Fruit fly (Drosophila melanogaster) whole organism, embryonic: ENCODE results near the gene CG1965.

ENCODE experiments used
- BEAF-32 ChIP-seq: fragments of 200-800 bp; sonication (Bioruptor generic); optimal IDR thresholded peaks from 3 replicates; lab custom pipeline; 2017; ENCODE audit warnings: missing biosample characterization, missing genetic modification characterization, mild to moderate bottlenecking, moderate library complexity, missing genetic modification reagents
- CG10267 ChIP-seq: fragments of 200-800 bp; sonication (Bioruptor generic); optimal IDR thresholded peaks from 2 replicates; lab custom pipeline; 2018; ENCODE audit warnings: missing biosample characterization, mild to moderate bottlenecking, missing genetic modification characterization, moderate library complexity
- CG10979 ChIP-seq: fragments of 200-800 bp; sonication (Bioruptor generic); optimal IDR thresholded peaks from 2 replicates; lab custom pipeline; 2018; ENCODE audit warnings: missing biosample characterization, mild to moderate bottlenecking, missing genetic modification characterization, moderate library complexity
- CG11093 ChIP-seq: fragments of 200-800 bp; sonication (Bioruptor generic); IDR thresholded peaks from 3 replicates; pipeline ENCODE4 v1.3.6; 2022; ENCODE audit warnings: missing biosample characterization, missing genetic modification characterization
- CG11696 ChIP-seq: fragments of 200-800 bp; sonication (Bioruptor generic); IDR thresholded peaks from 2 replicates; pipeline ENCODE4 v1.3.6; 2022; ENCODE audit warnings: missing biosample characterization, missing genetic modification characterization
- CG11723 ChIP-seq: fragments of 200-800 bp; sonication (Bioruptor generic); optimal IDR thresholded peaks from 2 replicates; lab custom pipeline; 2017; ENCODE audit warnings: missing biosample characterization, mild to moderate bottlenecking, missing genetic modification characterization
- CG12219 ChIP-seq: fragments of 200-800 bp; sonication (Bioruptor generic); optimal IDR thresholded peaks from 3 replicates; lab custom pipeline; 2018; ENCODE audit warnings: missing biosample characterization, mild to moderate bottlenecking, missing genetic modification characterization
- CG12942 ChIP-seq: fragments of 200-800 bp; sonication (Bioruptor generic); optimal IDR thresholded peaks from 3 replicates; lab custom pipeline; 2016; ENCODE audit warnings: missing biosample characterization, missing genetic modification characterization
- CG14050 ChIP-seq: fragments of 200-800 bp; sonication (Bioruptor generic); IDR thresholded peaks from 3 replicates; pipeline ENCODE4 v1.3.6; 2022; ENCODE audit warnings: missing biosample characterization, missing genetic modification characterization
- CG17186 ChIP-seq: fragments of 200-800 bp; sonication (Bioruptor generic); optimal IDR thresholded peaks from 3 replicates; lab custom pipeline; 2017; ENCODE audit warnings: missing biosample characterization, missing genetic modification reagents, missing genetic modification characterization
- CG17612 ChIP-seq: fragments of 200-800 bp; sonication (Bioruptor generic); IDR thresholded peaks from 2 replicates; pipeline ENCODE4 v1.3.6; 2022; ENCODE audit warnings: missing biosample characterization, missing genetic modification characterization
- CG17829 ChIP-seq: fragments of 200-800 bp; optimal IDR thresholded peaks from 2 replicates; lab custom pipeline; 2019; ENCODE audit warnings: missing biosample characterization, mild to moderate bottlenecking, missing genetic modification characterization, moderate library complexity
- CG17912 ChIP-seq: fragments of 200-800 bp; sonication (Bioruptor generic); optimal IDR thresholded peaks from 2 replicates; lab custom pipeline; 2018; ENCODE audit warnings: missing biosample characterization, mild to moderate bottlenecking, missing genetic modification characterization
- CG2712 ChIP-seq: fragments of 200-800 bp; optimal IDR thresholded peaks from 3 replicates; lab custom pipeline; 2019; ENCODE audit warnings: missing biosample characterization, mild to moderate bottlenecking, missing genetic modification characterization, moderate library complexity
- CG3995 ChIP-seq: fragments of 200-800 bp; sonication (Bioruptor generic); optimal IDR thresholded peaks from 3 replicates; lab custom pipeline; 2016; ENCODE audit warnings: missing biosample characterization, missing genetic modification characterization
- CG7357 ChIP-seq: fragments of 200-800 bp; sonication (Bioruptor generic); IDR thresholded peaks from 3 replicates; pipeline ENCODE4 v1.3.6; 2022; ENCODE audit warnings: missing biosample characterization, missing genetic modification characterization
- CG7928 ChIP-seq: fragments of 200-800 bp; sonication (Bioruptor generic); optimal IDR thresholded peaks from 2 replicates; lab custom pipeline; 2017; ENCODE audit warnings: missing biosample characterization, mild to moderate bottlenecking, missing genetic modification characterization
- CG8281 ChIP-seq: fragments of 200-800 bp; sonication (Bioruptor generic); optimal IDR thresholded peaks from 2 replicates; lab custom pipeline; 2018; ENCODE audit warnings: missing biosample characterization, mild to moderate bottlenecking, missing genetic modification characterization, moderate library complexity
- CG8924 ChIP-seq: fragments of 200-800 bp; optimal IDR thresholded peaks from 3 replicates; lab custom pipeline; 2019; ENCODE audit warnings: missing biosample characterization, mild to moderate bottlenecking, missing genetic modification characterization, moderate library complexity
- CG9797 ChIP-seq: fragments of 200-800 bp; sonication (Bioruptor generic); optimal IDR thresholded peaks from 3 replicates; lab custom pipeline; 2018; ENCODE audit warnings: missing biosample characterization, mild to moderate bottlenecking, missing genetic modification characterization
- CkIIα-i1 ChIP-seq: fragments of 200-800 bp; sonication (Bioruptor generic); IDR thresholded peaks from 2 replicates; pipeline ENCODE4 v1.3.6; 2022; ENCODE audit warnings: missing biosample characterization, missing genetic modification characterization
- Dp ChIP-seq: fragments of 200-800 bp; sonication (Bioruptor generic); optimal IDR thresholded peaks from 2 replicates; lab custom pipeline; 2018; ENCODE audit warnings: missing biosample characterization, mild to moderate bottlenecking, missing genetic modification characterization, moderate library complexity
- E2f1 ChIP-seq: fragments of 200-800 bp; sonication (Bioruptor generic); IDR thresholded peaks from 2 replicates; pipeline ENCODE4 v1.3.6; 2022; ENCODE audit warnings: missing biosample characterization, missing genetic modification characterization
- HmgZ ChIP-seq: fragments of 200-800 bp; sonication (Bioruptor generic); optimal IDR thresholded peaks from 2 replicates; lab custom pipeline; 2018; ENCODE audit warnings: missing biosample characterization, mild to moderate bottlenecking, missing genetic modification characterization
- Hmx ChIP-seq: fragments of 200-800 bp; sonication (Bioruptor generic); optimal IDR thresholded peaks from 2 replicates; lab custom pipeline; 2016; ENCODE audit warnings: missing biosample characterization, missing genetic modification characterization
- Hsf ChIP-seq: fragments of 200-800 bp; sonication (Bioruptor generic); optimal IDR thresholded peaks from 3 replicates; lab custom pipeline; 2016; ENCODE audit warnings: missing biosample characterization, missing genetic modification characterization
- Meics ChIP-seq: fragments of 200-800 bp; sonication (Bioruptor generic); optimal IDR thresholded peaks from 2 replicates; lab custom pipeline; 2017; ENCODE audit warnings: missing biosample characterization, mild to moderate bottlenecking, missing genetic modification characterization
- Mrtf ChIP-seq: fragments of 200-800 bp; sonication (Bioruptor generic); IDR thresholded peaks from 3 replicates; pipeline ENCODE4 v1.3.6; 2022; ENCODE audit warnings: missing biosample characterization, missing genetic modification characterization
- NfI ChIP-seq: fragments of 200-800 bp; sonication (Bioruptor generic); optimal IDR thresholded peaks from 3 replicates; lab custom pipeline; 2018; ENCODE audit warnings: missing biosample characterization, mild to moderate bottlenecking, missing genetic modification characterization, moderate library complexity
- Oaz ChIP-seq: fragments of 200-800 bp; sonication (Bioruptor generic); IDR thresholded peaks from 2 replicates; pipeline ENCODE4 v1.3.6; 2022; ENCODE audit warnings: missing biosample characterization, missing genetic modification characterization
- Opbp ChIP-seq: fragments of 200-800 bp; sonication (Bioruptor generic); IDR thresholded peaks from 3 replicates; pipeline ENCODE4 v1.3.6; 2022; ENCODE audit warnings: missing biosample characterization, missing genetic modification characterization; ENCODE audit not compliant: partially characterized antibody
- Ravus ChIP-seq: fragments of 200-800 bp; sonication (Bioruptor generic); IDR thresholded peaks from 2 replicates; pipeline ENCODE4 v1.3.6; 2022; ENCODE audit warnings: missing biosample characterization, missing genetic modification characterization
- Six4 ChIP-seq: fragments of 200-800 bp; sonication (Bioruptor generic); optimal IDR thresholded peaks from 2 replicates; lab custom pipeline; 2016; ENCODE audit warnings: missing biosample characterization, missing genetic modification characterization
- amos ChIP-seq: fragments of 200-800 bp; sonication (Bioruptor generic); IDR thresholded peaks from 2 replicates; pipeline ENCODE4 v1.3.6; 2022; ENCODE audit warnings: missing biosample characterization, missing genetic modification characterization; ENCODE audit not compliant: partially characterized antibody
- ato ChIP-seq: fragments of 200-800 bp; sonication (Bioruptor generic); IDR thresholded peaks from 2 replicates; pipeline ENCODE4 v1.3.6; 2022; ENCODE audit warnings: missing biosample characterization, missing genetic modification characterization; ENCODE audit not compliant: partially characterized antibody
- br ChIP-seq: fragments of >200 bp; optimal IDR thresholded peaks from 2 replicates; lab custom pipeline; 2017
- croc ChIP-seq: fragments of 200-800 bp; sonication (Bioruptor generic); conservative IDR thresholded peaks from 3 replicates; pipeline ENCODE4 v1.3.6; 2022; ENCODE audit warnings: missing biosample characterization, missing genetic modification characterization
- cwo ChIP-seq: fragments of 200-800 bp; sonication (Bioruptor generic); optimal IDR thresholded peaks from 3 replicates; lab custom pipeline; 2017; ENCODE audit warnings: missing biosample characterization, missing genetic modification characterization, mild to moderate bottlenecking, moderate library complexity, missing genetic modification reagents
- dmrt11E ChIP-seq: fragments of 200-800 bp; sonication (Bioruptor generic); optimal IDR thresholded peaks from 3 replicates; lab custom pipeline; 2018; ENCODE audit warnings: missing biosample characterization, mild to moderate bottlenecking, missing genetic modification characterization, moderate library complexity
- grau ChIP-seq: fragments of 200-800 bp; optimal IDR thresholded peaks from 3 replicates; lab custom pipeline; 2019; ENCODE audit warnings: missing biosample characterization, mild to moderate bottlenecking, missing genetic modification characterization, moderate library complexity
- gro ChIP-seq: fragments of 200-800 bp; sonication (Bioruptor generic); optimal IDR thresholded peaks from 2 replicates; lab custom pipeline; 2016; ENCODE audit warnings: missing biosample characterization, missing genetic modification characterization
- gsb ChIP-seq: fragments of 200-800 bp; sonication (Bioruptor generic); IDR thresholded peaks from 2 replicates; pipeline ENCODE4 v1.3.6; 2022; ENCODE audit warnings: missing biosample characterization, missing genetic modification characterization
- h ChIP-seq: fragments of >200 bp; optimal IDR thresholded peaks from 2 replicates; lab custom pipeline; 2017
- kah ChIP-seq: fragments of 200-800 bp; sonication (Bioruptor generic); optimal IDR thresholded peaks from 2 replicates; lab custom pipeline; 2018; ENCODE audit warnings: missing biosample characterization, mild to moderate bottlenecking, missing genetic modification characterization
- pum ChIP-seq: fragments of 200-800 bp; sonication (Bioruptor generic); optimal IDR thresholded peaks from 2 replicates; lab custom pipeline; 2016; ENCODE audit warnings: missing biosample characterization, missing genetic modification characterization
- sc ChIP-seq, 3 experiments: fragments of >200 bp in 2 of 3; fragments of 200-800 bp in 1 of 3; sonication (Bioruptor generic) in 1 of 3; optimal IDR thresholded peaks; 2 replicates in 2 of 3; 3 replicates in 1 of 3; lab custom pipeline; 2017; ENCODE audit warnings: mild to moderate bottlenecking in 1 of 3, missing biosample characterization in 1 of 3, missing genetic modification characterization in 1 of 3, missing genetic modification reagents in 1 of 3
- seq ChIP-seq: fragments of 200-800 bp; sonication (Bioruptor generic); IDR thresholded peaks from 2 replicates; pipeline ENCODE4 v1.3.6; 2022; ENCODE audit warnings: missing biosample characterization, missing genetic modification characterization
- slp2 ChIP-seq: fragments of 200-800 bp; sonication (Bioruptor generic); optimal IDR thresholded peaks from 2 replicates; lab custom pipeline; 2016; ENCODE audit warnings: missing biosample characterization, missing genetic modification characterization
- wek ChIP-seq: fragments of 200-800 bp; sonication (Bioruptor generic); optimal IDR thresholded peaks from 3 replicates; lab custom pipeline; 2018; ENCODE audit warnings: missing biosample characterization, mild to moderate bottlenecking, missing genetic modification characterization, moderate library complexity
- zen2 ChIP-seq: fragments of 200-800 bp; sonication (Bioruptor generic); IDR thresholded peaks from 3 replicates; pipeline ENCODE4 v1.3.6; 2022; ENCODE audit warnings: missing biosample characterization, missing genetic modification characterization; ENCODE audit not compliant: partially characterized antibody

Gene CG1965

DNA sequence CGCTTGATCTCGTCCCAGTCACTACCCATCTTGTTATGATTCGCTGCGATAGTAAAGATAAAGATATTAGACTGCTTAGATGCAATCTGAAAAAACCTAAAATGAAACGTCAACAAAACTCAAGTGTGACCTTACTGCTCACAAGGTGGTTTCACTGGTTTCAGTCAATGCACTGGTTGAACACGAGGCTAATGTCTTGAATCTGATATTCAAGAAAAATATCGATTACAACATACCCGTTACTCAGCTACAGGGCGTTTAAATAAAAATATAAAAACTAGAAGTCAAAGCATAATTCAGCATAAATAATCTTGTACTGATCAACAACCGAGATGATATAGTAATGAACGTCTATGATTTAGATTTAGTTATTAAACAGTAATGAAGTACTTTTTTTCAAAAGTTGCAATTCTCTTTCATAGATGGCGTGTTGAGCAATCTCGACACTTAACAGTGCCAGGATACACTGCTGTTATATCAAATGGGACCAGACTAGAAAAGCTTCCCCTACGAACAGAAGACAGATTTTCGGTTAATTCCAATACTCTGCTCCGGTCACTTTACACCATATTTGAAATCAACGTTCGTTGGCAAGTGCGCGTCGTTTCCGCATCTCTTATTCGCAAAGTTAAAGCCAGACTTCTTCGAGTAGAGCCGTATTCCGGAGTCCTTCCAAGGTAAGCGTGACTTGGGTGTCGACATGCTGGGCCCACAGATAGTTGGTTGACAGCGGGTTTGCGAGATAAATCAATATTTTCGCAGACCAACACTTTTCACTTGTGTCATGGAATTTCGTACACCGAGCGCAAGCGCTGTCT lies 7.3 kb downstream of the CG1965 start, which contains the start of the genes Ufl1 and CG1943 (continued):
- peak; percentile 74 for TF ChIP-seq Dp (GFP tag; lab: Kevin White, UChicago)
- TF ChIP-seq CG12219 (GFP tag; lab: Kevin White, UChicago): no peak
- no peak for TF ChIP-seq seq
- TF ChIP-seq E2f1 (GFP tag; lab: Robert Waterston, UW): no peak
- TF ChIP-seq dmrt11E (tag; lab: Kevin White, UChicago): no peak
- TF ChIP-seq Opbp (GFP tag; lab: Robert Waterston, UW): no peak
- peak; percentile 6 for TF ChIP-seq CG17829 (tag; lab: Kevin White, UChicago)
- TF ChIP-seq croc (GFP tag; lab: Robert Waterston, UW): no peak
- TF ChIP-seq Hsf (GFP tag; lab: Kevin White, UChicago): peak; percentile 19
- TF ChIP-seq cwo (GFP tag; lab: Kevin White, UChicago): no peak
- no peak for TF ChIP-seq CG7928 (GFP tag; lab: Kevin White, UChicago)
- TF ChIP-seq CG9797 (GFP tag; lab: Kevin White, UChicago): peak; percentile 92
- no peak for TF ChIP-seq CG17912 (GFP tag; lab: Kevin White, UChicago)
- no peak for TF ChIP-seq NfI (GFP tag; lab: Kevin White, UChicago)
- no peak for TF ChIP-seq br (lab: Kevin White, UChicago)
- TF ChIP-seq CG10267 (tag; lab: Kevin White, UChicago): peak; percentile 71
- peak; percentile 58 for TF ChIP-seq CG2712 (tag; lab: Kevin White, UChicago)
- no peak for TF ChIP-seq CG11723 (GFP tag; lab: Kevin White, UChicago)
- no peak for TF ChIP-seq CG8281 (tag; lab: Kevin White, UChicago)
- no peak for TF ChIP-seq CG7357 (GFP tag; lab: Robert Waterston, UW)
- no peak for TF ChIP-seq ato (GFP tag; lab: Robert Waterston, UW)
- no peak for TF ChIP-seq zen2 (GFP tag; lab: Robert Waterston, UW)
- TF ChIP-seq amos (GFP tag; lab: Robert Waterston, UW): no peak
- no peak for TF ChIP-seq gro (GFP tag; lab: Kevin White, UChicago)
- no peak for TF ChIP-seq Hmx (GFP tag; lab: Kevin White, UChicago)
- no peak for TF ChIP-seq CG11696 (GFP tag; lab: Robert Waterston, UW)
- no peak for TF ChIP-seq Six4 (GFP tag; lab: Kevin White, UChicago)
- TF ChIP-seq CG3995 (GFP tag; lab: Kevin White, UChicago): peak; percentile 92
- peak; percentile 46 for TF ChIP-seq CG17186 (GFP tag; lab: Kevin White, UChicago)
- no peak for TF ChIP-seq CG12942
- TF ChIP-seq kah (GFP tag; lab: Kevin White, UChicago): peak; percentile 73
- no peak for TF ChIP-seq CkIIα-i1 (GFP tag; lab: Robert Waterston, UW)
- TF ChIP-seq gsb (GFP tag; lab: Robert Waterston, UW): no peak
- TF ChIP-seq Oaz (GFP tag; lab: Robert Waterston, UW): no peak
- TF ChIP-seq pum (GFP tag; lab: Kevin White, UChicago): no peak
- TF ChIP-seq h (lab: Kevin White, UChicago): no peak
- TF ChIP-seq grau (tag; lab: Kevin White, UChicago): no peak
- peak; percentile 5 for TF ChIP-seq wek
- TF ChIP-seq BEAF-32 (GFP tag; lab: Kevin White, UChicago): peak; percentile 93
- no peak for TF ChIP-seq CG11093 (GFP tag; lab: Robert Waterston, UW)
- TF ChIP-seq HmgZ (tag; lab: Kevin White, UChicago): no peak
- no peak for TF ChIP-seq slp2 (GFP tag; lab: Kevin White, UChicago)
- TF ChIP-seq Mrtf (GFP tag; lab: Robert Waterston, UW): no peak
- no peak for TF ChIP-seq CG10979
- TF ChIP-seq CG8924 (tag; lab: Kevin White, UChicago): no peak
- TF ChIP-seq sc (optimal IDR thresholded peaks at IDR 0.05; lab: Kevin White, UChicago): no peak
- TF ChIP-seq sc (GFP tag; optimal IDR thresholded peaks at IDR 0.05; lab: Kevin White, UChicago): no peak
- no peak for TF ChIP-seq Ravus
- TF ChIP-seq CG14050 (GFP tag; lab: Robert Waterston, UW): no peak
- TF ChIP-seq Meics (GFP tag; lab: Kevin White, UChicago): no peak
- no peak for TF ChIP-seq CG17612 (GFP tag; lab: Robert Waterston, UW)
